Fruit fly (Drosophila melanogaster) whole organism: ENCODE measurements around the gene Taf9.

ENCODE experiments used
- CG8478 ChIP-seq: fragments of >200 bp; optimal IDR thresholded peaks from 2 replicates; lab custom pipeline; 2018; ENCODE audit warnings: inconsistent platforms
- pan ChIP-seq: fragments of >200 bp; optimal IDR thresholded peaks from 2 replicates; lab custom pipeline; 2017
- psq ChIP-seq: fragments of >200 bp; optimal IDR thresholded peaks from 2 replicates; lab custom pipeline; 2017
- usp ChIP-seq: fragments of >200 bp; optimal IDR thresholded peaks from 2 replicates; lab custom pipeline; 2017; ENCODE audit warnings: missing biosample characterization, missing genetic modification characterization, mixed read lengths

DNA sequence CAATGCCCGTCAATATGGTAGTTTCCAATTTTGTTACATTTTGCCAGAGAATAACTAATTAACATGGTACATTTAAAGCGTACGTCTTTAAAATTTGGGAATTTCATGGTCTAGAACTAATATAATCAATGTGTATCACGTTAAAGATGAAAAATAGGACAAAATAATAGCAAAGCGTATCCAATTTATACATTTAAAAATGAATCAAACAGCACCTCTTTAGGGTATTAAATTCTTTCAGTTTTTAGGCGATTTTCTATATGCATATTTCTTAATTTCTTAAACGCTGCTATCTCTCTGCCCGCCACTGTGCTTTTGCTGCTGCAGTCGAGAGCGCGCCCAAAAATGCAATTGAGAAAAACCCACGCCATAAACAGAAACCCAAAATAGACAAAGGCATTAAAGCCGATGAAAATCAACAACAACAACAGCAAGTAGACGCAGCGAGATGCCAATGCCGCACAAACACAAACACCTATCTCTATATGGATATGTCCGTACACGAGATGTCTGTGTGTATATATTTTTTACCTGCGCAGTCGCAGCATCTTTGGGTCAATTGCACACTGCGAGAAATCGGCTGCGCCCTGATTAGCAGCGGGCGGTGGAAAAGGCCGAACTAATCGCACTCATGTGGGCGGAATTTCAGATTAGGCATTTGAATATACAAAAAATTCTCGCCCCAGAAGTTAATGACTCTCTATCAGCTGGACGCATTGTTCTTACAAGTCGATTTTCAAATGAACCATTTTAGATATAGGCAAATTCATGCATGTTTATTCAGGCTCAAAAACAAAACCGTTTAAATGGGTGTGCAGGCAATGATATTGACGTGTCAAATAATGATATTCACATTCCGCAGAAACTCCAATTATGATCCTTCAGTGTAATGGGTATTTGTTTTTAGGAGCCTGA, 12.6 kb upstream of the Taf9 start:
- no peak for TF ChIP-seq psq (lab: Kevin White, UChicago)
- TF ChIP-seq pan (lab: Kevin White, UChicago), result no peak
- TF ChIP-seq CG8478 (lab: Kevin White, UChicago), result no peak
- no peak for TF ChIP-seq usp (GFP tag; lab: Kevin White, UChicago)
